Worm (Caenorhabditis elegans): ENCODE data around the gene C05C10.2.

Gene C05C10.2

ce11 chrII:9956116-9956515 lies 34.1 kb downstream of the C05C10.2 start:
- TF ChIP-seq ceh-82 (tag; optimal IDR thresholded peaks at IDR 0.05) (no peak), lin-11 (tag; optimal IDR thresholded peaks at IDR 0.05) (peak; percentile 10), unc-39 (tag; optimal IDR thresholded peaks at IDR 0.05) (no peak)

DNA sequence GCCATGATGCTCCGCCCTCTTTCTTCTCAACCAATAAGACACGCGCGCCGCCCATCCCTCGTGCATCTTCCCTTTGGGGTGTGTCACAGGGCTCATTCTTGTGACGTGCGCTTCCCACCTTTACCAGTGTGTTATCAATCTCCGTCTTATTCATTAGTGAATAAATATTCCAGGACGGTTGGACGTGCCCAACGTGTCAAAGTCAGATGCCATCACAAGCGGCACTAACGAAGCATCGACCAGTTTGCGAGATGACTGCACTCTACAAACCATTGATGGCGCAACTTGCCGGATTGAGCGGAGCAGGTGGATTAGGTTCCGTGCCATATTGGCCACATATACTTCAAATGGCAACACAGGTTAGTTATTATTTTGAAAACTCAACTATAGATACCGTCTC lies 38.1 kb downstream of the C05C10.2 start:
- TF ChIP-seq gmeb-1 (tag; optimal IDR thresholded peaks at IDR 0.05) (no peak), elt-1 (tag; optimal IDR thresholded peaks at IDR 0.05) (no peak), unc-39 (tag; optimal IDR thresholded peaks at IDR 0.05) (no peak), ztf-4 (tag; optimal IDR thresholded peaks at IDR 0.05) (no peak), lin-13 (GFP tag; optimal IDR thresholded peaks at IDR 0.05) (no peak), Y55F3AM.14 (GFP tag; optimal IDR thresholded peaks at IDR 0.05) (no peak), unc-62 (GFP tag; optimal IDR thresholded peaks at IDR 0.05) (no peak), crh-2 (tag; optimal IDR thresholded peaks at IDR 0.05) (no peak), zag-1 (tag; optimal IDR thresholded peaks at IDR 0.05) (no peak), nhr-21 (tag; optimal IDR thresholded peaks at IDR 0.05) (no peak), unc-55 (GFP tag; optimal IDR thresholded peaks at IDR 0.05) (no peak), sma-3 (GFP tag; optimal IDR thresholded peaks at IDR 0.05) (no peak)

ce11 chrII:9963808-9964207 lies 41.8 kb downstream of the C05C10.2 start:
- no peak for TF ChIP-seq F13H6.1 (tag; optimal IDR thresholded peaks at IDR 0.05)
- peak; percentile 36 for TF ChIP-seq fos-1 (tag; optimal IDR thresholded peaks at IDR 0.05)

DNA sequence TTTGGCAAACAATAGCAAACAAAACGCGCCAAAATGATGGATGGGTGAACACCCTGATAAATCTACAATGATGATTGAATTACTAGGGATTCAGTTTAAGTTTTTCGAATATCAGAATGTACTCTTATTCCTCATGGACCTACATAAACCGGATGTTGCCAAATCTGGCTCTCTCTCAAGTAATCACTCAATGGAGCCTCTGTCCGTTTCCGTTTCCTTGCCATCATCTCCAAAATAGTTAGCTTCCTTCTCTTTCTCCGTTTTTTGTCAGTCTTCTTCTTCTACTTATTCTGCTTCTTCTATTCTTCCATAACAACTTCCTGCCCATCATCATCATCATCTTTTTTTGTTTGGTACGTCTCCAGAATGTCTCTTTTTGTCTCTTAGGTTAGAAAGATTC lies 43.3 kb downstream of the C05C10.2 start:
- TF ChIP-seq aly-2 (tag; optimal IDR thresholded peaks at IDR 0.05) (no peak), mbf-1 (tag; optimal IDR thresholded peaks at IDR 0.05) (no peak), lin-11 (tag; optimal IDR thresholded peaks at IDR 0.05) (no peak), ceh-16 (tag; optimal IDR thresholded peaks at IDR 0.05) (no peak), sma-3 (GFP tag; optimal IDR thresholded peaks at IDR 0.05) (no peak), nhr-129 (tag; optimal IDR thresholded peaks at IDR 0.05) (no peak), nhr-6 (tag; optimal IDR thresholded peaks at IDR 0.05) (no peak), F13H6.1 (tag; optimal IDR thresholded peaks at IDR 0.05) (no peak), sma-9 (GFP tag; optimal IDR thresholded peaks at IDR 0.05) (no peak), sma-9 (tag; optimal IDR thresholded peaks at IDR 0.05) (no peak), nhr-23 (tag; optimal IDR thresholded peaks at IDR 0.05) (no peak), skn-1 (tag; optimal IDR thresholded peaks at IDR 0.05) (no peak), sem-4 (tag; optimal IDR thresholded peaks at IDR 0.05) (no peak), ama-1 (optimal IDR thresholded peaks at IDR 0.05) (no peak)

- TF ChIP-seq sma-9 (GFP tag; optimal IDR thresholded peaks at IDR 0.05), result peak; percentile 15
- no peak for TF ChIP-seq sma-9 (tag; optimal IDR thresholded peaks at IDR 0.05)
- no peak for TF ChIP-seq zag-1 (tag; optimal IDR thresholded peaks at IDR 0.05)
These were observed 44.9 kb downstream of the C05C10.2 start, which contains the start of gene dtmk-1 for ce11 chrII:9966954-9967353. dtmk-1 (minus strand) TSS chrII:9967099.

DNA sequence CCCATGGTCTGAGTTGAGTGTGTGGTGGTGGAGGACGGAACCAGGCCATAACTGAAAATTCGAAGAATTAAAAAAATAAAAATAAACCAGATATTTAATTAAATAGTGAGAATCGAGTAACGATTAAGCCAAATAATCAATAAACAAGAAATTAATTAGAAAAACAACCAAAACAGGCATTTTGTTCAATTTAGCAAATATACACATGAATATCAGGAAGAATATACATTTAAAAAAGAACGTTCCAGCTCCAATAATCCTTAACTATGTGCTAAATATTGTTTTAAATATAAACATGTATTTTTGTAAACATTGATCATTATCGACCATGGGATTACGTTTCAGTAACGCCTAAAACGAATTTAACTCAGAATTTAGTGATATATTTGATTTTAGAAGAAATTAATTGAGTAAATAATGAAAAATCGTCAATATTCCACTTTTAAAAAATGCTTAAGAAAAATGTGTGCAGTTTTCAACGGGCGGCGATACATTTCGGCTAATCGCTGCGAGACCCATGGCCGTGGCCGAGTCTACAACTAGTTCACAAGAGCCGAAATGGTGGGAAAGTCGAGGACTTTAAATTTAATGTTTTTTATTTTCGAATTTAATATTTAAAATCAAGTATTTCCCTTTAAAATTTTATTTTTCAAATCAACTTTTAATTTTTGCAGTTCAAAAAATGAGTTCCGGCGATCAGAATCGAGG lies 46.1 kb downstream of the C05C10.2 start, which contains the start of the genes R53.4 and psf-1:
Gene R53.4, minus strand, starts transcription at position 51 of the 708 bp plus-strand sequence.
Gene psf-1, plus strand, starts transcription at position 675 of the 708 bp plus-strand sequence.
- TF ChIP-seq ztf-4 (tag; optimal IDR thresholded peaks at IDR 0.05) (no peak), lsy-2 (tag; optimal IDR thresholded peaks at IDR 0.05) (peak; percentile 47 to 87), nhr-23 (tag; optimal IDR thresholded peaks at IDR 0.05) (no peak), nhr-6 (tag; optimal IDR thresholded peaks at IDR 0.05) (no peak), elt-1 (tag; optimal IDR thresholded peaks at IDR 0.05) (no peak), fos-1 (tag; optimal IDR thresholded peaks at IDR 0.05) (no peak), R02D3.7 (tag; optimal IDR thresholded peaks at IDR 0.05) (no peak), lin-11 (tag; optimal IDR thresholded peaks at IDR 0.05) (peak; percentile 54), nhr-11 (tag; optimal IDR thresholded peaks at IDR 0.05) (no peak), nhr-129 (tag; optimal IDR thresholded peaks at IDR 0.05) (peak; percentile 39), unc-39 (tag; optimal IDR thresholded peaks at IDR 0.05) (no peak), zag-1 (tag; optimal IDR thresholded peaks at IDR 0.05) (no peak), sma-9 (GFP tag; optimal IDR thresholded peaks at IDR 0.05) (peak; percentile 68), sma-9 (tag; optimal IDR thresholded peaks at IDR 0.05) (no peak), ZK546.5 (tag; optimal IDR thresholded peaks at IDR 0.05) (no peak), unc-62 (GFP tag; optimal IDR thresholded peaks at IDR 0.05) (no peak), blmp-1 (tag; optimal IDR thresholded peaks at IDR 0.05; ENCODE audit: insufficient read depth) (peak; percentile 13), gmeb-1 (tag; optimal IDR thresholded peaks at IDR 0.05) (peak; percentile 70), mdl-1 (tag; optimal IDR thresholded peaks at IDR 0.05) (no peak), snpc-4 (tag; optimal IDR thresholded peaks at IDR 0.05) (no peak), nhr-21 (tag; optimal IDR thresholded peaks at IDR 0.05) (peak; percentile 34), lin-13 (GFP tag; optimal IDR thresholded peaks at IDR 0.05) (peak; percentile 22), sma-3 (GFP tag; optimal IDR thresholded peaks at IDR 0.05) (peak; percentile 41), unc-55 (GFP tag; optimal IDR thresholded peaks at IDR 0.05) (peak; percentile 88), ztf-11 (tag; optimal IDR thresholded peaks at IDR 0.05) (no peak), F13H6.1 (tag; optimal IDR thresholded peaks at IDR 0.05) (peak; percentile 31), egl-27 (tag; optimal IDR thresholded peaks at IDR 0.05) (no peak), Y55F3AM.14 (GFP tag; optimal IDR thresholded peaks at IDR 0.05) (no peak), lin-39 (tag; optimal IDR thresholded peaks at IDR 0.05) (no peak), elt-3 (tag; optimal IDR thresholded peaks at IDR 0.05) (no peak), C34F6.9 (tag; optimal IDR thresholded peaks at IDR 0.05) (peak; percentile 82), crh-2 (tag; optimal IDR thresholded peaks at IDR 0.05) (peak; percentile 69), mab-5 (tag; optimal IDR thresholded peaks at IDR 0.05) (no peak)
